Fruit fly (Drosophila melanogaster): Measurements from ENCODE around the gene Snap24.
A peak's percentile ranks its signal among the peaks of the same experiment; 100 is the strongest.

The Snap24 gene

DNA sequence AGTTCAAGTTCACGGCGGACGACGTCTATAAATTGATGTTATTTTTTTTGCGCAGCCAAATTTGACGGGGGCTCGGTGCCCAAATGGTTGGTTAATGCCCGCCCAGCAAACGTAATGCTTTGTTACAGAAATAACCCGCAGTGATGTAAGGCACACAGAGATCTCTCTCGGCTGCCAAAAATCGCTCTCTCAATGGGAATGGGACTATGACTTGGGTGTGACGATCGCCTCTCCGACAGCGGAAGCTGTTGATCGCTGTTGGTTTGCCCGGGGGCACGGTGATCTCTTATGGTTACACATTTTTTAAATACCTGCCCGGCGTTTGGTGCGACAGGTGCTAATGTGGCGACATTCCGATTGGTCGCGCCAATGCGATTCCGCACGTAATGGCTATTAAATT is 7.2 kb upstream of the Snap24 start (continued):
- TF ChIP-seq Trl (optimal IDR thresholded peaks at IDR 0.05) (peak in 1 of 2 experiments; percentile 56), Trl (GFP tag; optimal IDR thresholded peaks at IDR 0.05) (no peak), ssp (GFP tag; IDR thresholded peaks at IDR 0.05) (no peak), Antp (GFP tag; optimal IDR thresholded peaks at IDR 0.05) (no peak), abd-A (tag; optimal IDR thresholded peaks at IDR 0.05) (no peak), sd (tag; optimal IDR thresholded peaks at IDR 0.05) (peak; percentile 98), CG32532 (GFP tag; IDR thresholded peaks at IDR 0.05) (0 out of 2 replicates have a peak, but pooled peaks have one; percentile 24), kni (GFP tag; optimal IDR thresholded peaks at IDR 0.05) (no peak), CG13624 (GFP tag; optimal IDR thresholded peaks at IDR 0.05) (peak; percentile 30), Nf-YC (tag; optimal IDR thresholded peaks at IDR 0.05) (no peak), CG4617 (GFP tag; optimal IDR thresholded peaks at IDR 0.05; ENCODE audit: borderline replicate concordance) (no peak), Drgx (GFP tag; IDR thresholded peaks at IDR 0.05) (no peak), insv (GFP tag; optimal IDR thresholded peaks at IDR 0.05) (no peak), CG12769 (tag; optimal IDR thresholded peaks at IDR 0.05) (peak; percentile 80), lab (GFP tag; optimal IDR thresholded peaks at IDR 0.05) (peak; percentile 7), CrebB (tag; optimal IDR thresholded peaks at IDR 0.05) (no peak), ftz-f1 (GFP tag; optimal IDR thresholded peaks at IDR 0.05) (peak; percentile 37), nau (GFP tag; optimal IDR thresholded peaks at IDR 0.05) (peak; percentile 30), CG10267 (tag; optimal IDR thresholded peaks at IDR 0.05) (no peak), unpg (GFP tag; optimal IDR thresholded peaks at IDR 0.05) (no peak), Rfx (GFP tag; IDR thresholded peaks at IDR 0.05) (peak; percentile 27; the same call in 1 of the 2 replicates), wdn (GFP tag; IDR thresholded peaks at IDR 0.05) (no peak), Dip2 (GFP tag; IDR thresholded peaks at IDR 0.05) (no peak), salm (tag; optimal IDR thresholded peaks at IDR 0.05) (no peak), CG3726 (GFP tag; IDR thresholded peaks at IDR 0.05) (no peak), danr (GFP tag; IDR thresholded peaks at IDR 0.05) (no peak), E2f1 (GFP tag; IDR thresholded peaks at IDR 0.05) (no peak), yki (optimal IDR thresholded peaks at IDR 0.05) (no peak), CG34376 (GFP tag; optimal IDR thresholded peaks at IDR 0.05) (no peak), repo (GFP tag; optimal IDR thresholded peaks at IDR 0.05) (no peak), lilli (GFP tag; optimal IDR thresholded peaks at IDR 0.05) (no peak), CG13287 (GFP tag; IDR thresholded peaks at IDR 0.05; ENCODE audit: partially characterized antibody) (no peak), CG9932 (GFP tag; IDR thresholded peaks at IDR 0.05) (no peak), Pdp1 (GFP tag; optimal IDR thresholded peaks at IDR 0.05) (peak in 1 of 2 experiments; percentile 97), Nf-YB (GFP tag; optimal IDR thresholded peaks at IDR 0.05) (no peak), CG5180 (GFP tag; optimal IDR thresholded peaks at IDR 0.05) (no peak)

DNA sequence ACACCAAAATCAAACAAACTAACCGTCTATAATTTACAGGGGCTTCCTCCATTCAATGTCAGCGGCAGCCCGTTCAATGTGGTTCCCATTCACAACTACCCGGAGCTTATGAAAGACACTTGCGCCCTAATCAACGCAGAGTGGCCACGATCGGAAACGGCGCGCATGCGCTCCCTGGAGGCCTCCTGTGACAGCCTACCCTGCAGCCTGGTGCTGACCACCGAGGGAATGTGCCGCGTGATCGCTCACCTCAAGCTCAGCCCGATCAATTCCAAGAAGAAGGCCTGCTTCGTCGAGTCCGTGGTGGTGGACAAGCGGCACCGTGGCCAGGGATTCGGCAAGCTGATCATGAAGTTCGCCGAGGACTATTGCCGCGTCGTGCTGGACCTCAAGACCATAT is 5.9 kb upstream of the Snap24 start, which contains the start of gene MED6:
Gene MED6, minus strand, starts transcription at position 101 of the 400 bp plus-strand sequence.
- TF ChIP-seq Aef1 (GFP tag; IDR thresholded peaks at IDR 0.05) (no peak), ci (GFP tag; IDR thresholded peaks at IDR 0.05) (0 out of 3 replicates have a peak, but pooled peaks have one; percentile 7), Tbp (GFP tag; optimal IDR thresholded peaks at IDR 0.05) (no peak), CG9609 (GFP tag; optimal IDR thresholded peaks at IDR 0.05) (no peak), Dref (GFP tag; IDR thresholded peaks at IDR 0.05) (0 out of 2 replicates have a peak, but pooled peaks have one; percentile 27), Awh (GFP tag; IDR thresholded peaks at IDR 0.05) (no peak), sd (tag; optimal IDR thresholded peaks at IDR 0.05) (no peak), gsb (GFP tag; IDR thresholded peaks at IDR 0.05) (0 out of 2 replicates have a peak, but pooled peaks have one; percentile 26), Med (GFP tag) (peak; percentile 77)

Data from whole organism, embryonic.